Fruit fly (Drosophila melanogaster): ENCODE measurements around the gene Tsp26A.
A peak's percentile ranks its signal among the peaks of the same experiment; 100 is the strongest.

Tsp26A gene

DNA sequence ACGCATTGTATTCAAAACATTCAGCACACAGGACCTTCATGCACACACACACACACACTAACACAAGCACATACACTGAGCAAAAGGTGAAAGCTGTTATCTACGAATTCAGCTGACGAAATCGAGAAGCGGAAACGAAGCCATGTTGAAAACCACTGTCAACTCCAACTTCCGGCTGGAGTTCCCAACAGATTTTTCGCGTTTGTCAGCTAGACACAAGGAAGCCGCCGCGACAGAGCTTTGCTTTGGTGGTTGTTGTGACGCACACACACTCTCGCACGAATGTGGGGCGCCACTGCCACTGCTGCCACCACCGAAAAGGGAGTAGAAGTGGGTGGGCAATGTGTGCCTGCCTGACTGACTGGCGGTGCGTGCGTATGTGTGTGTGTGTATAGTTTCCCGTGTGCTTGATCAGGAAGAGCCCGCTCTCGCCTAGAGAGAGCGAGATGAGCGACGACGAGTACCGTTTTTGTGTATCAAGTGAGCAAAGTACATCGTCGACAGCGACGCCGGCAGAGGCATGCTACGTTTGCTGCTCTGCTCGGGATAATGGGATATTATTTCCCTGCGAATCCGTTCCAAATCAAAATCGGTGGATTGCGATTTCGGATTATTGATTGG is 2.3 kb upstream of the Tsp26A start (continued):
- no peak for TF ChIP-seq jigr1 (GFP tag; IDR thresholded peaks at IDR 0.05)
- TF ChIP-seq sens (GFP tag) = peak; percentile 81
- no peak for TF ChIP-seq ase (GFP tag; IDR thresholded peaks at IDR 0.05)
- peak; percentile 6 for TF ChIP-seq ac (GFP tag; optimal IDR thresholded peaks at IDR 0.05)
- TF ChIP-seq H2.0 (GFP tag; IDR thresholded peaks at IDR 0.05) = no peak
- TF ChIP-seq Jarid2 (GFP tag; optimal IDR thresholded peaks at IDR 0.05) = peak; percentile 60
- TF ChIP-seq CG14441 (GFP tag; IDR thresholded peaks at IDR 0.05) = 0 out of 2 replicates have a peak, but pooled peaks have one; percentile 8
- TF ChIP-seq CG17385 (GFP tag; optimal IDR thresholded peaks at IDR 0.05) = peak; percentile 64
- peak; percentile 13 for TF ChIP-seq fd102C (GFP tag; optimal IDR thresholded peaks at IDR 0.05)
- TF ChIP-seq CG1233 (GFP tag; optimal IDR thresholded peaks at IDR 0.05) = peak; percentile 73
- TF ChIP-seq fd96Cb (tag; optimal IDR thresholded peaks at IDR 0.05) = peak; percentile 10
- TF ChIP-seq MTF-1 (GFP tag; optimal IDR thresholded peaks at IDR 0.05; ENCODE audit: borderline replicate concordance) = peak; percentile 72
- peak; percentile 11 for TF ChIP-seq CG13424 (tag; optimal IDR thresholded peaks at IDR 0.05)
- no peak for TF ChIP-seq hkb (optimal IDR thresholded peaks at IDR 0.05)
- peak; percentile 71 for TF ChIP-seq hkb (GFP tag; IDR thresholded peaks at IDR 0.05)
- TF ChIP-seq CG3407 (GFP tag; optimal IDR thresholded peaks at IDR 0.05) = peak; percentile 51
- peak; percentile 66 for TF ChIP-seq CG15601 (tag; optimal IDR thresholded peaks at IDR 0.05)
- TF ChIP-seq CG7987 (GFP tag; optimal IDR thresholded peaks at IDR 0.05) = peak; percentile 66
- peak; percentile 1 for TF ChIP-seq shn (GFP tag; optimal IDR thresholded peaks at IDR 0.05)
- TF ChIP-seq twi (tag; optimal IDR thresholded peaks at IDR 0.05) = peak; percentile 19
- TF ChIP-seq CG2712 (tag; optimal IDR thresholded peaks at IDR 0.05) = peak; percentile 49
- TF ChIP-seq sr (GFP tag; IDR thresholded peaks at IDR 0.05) = 0 out of 3 replicates have a peak, but pooled peaks have one; percentile 4
- TF ChIP-seq bcd (GFP tag; optimal IDR thresholded peaks at IDR 0.05) = peak; percentile 43
- TF ChIP-seq gsb (GFP tag; IDR thresholded peaks at IDR 0.05) = peak; percentile 34; the same call in 1 of the 2 replicates
- TF ChIP-seq mirr (GFP tag; optimal IDR thresholded peaks at IDR 0.05) = peak; percentile 63
- peak; percentile 27 for TF ChIP-seq CG9797 (GFP tag; optimal IDR thresholded peaks at IDR 0.05)
- peak; percentile 57 for TF ChIP-seq gcm (GFP tag; optimal IDR thresholded peaks at IDR 0.05)
- TF ChIP-seq nerfin-1 (tag; optimal IDR thresholded peaks at IDR 0.05) = peak; percentile 72
- TF ChIP-seq CG10321 (GFP tag; IDR thresholded peaks at IDR 0.05) = no peak
- peak; percentile 73 for TF ChIP-seq CG8359 (GFP tag; optimal IDR thresholded peaks at IDR 0.05; ENCODE audit: borderline replicate concordance)
- peak; percentile 78 for TF ChIP-seq fd64A (GFP tag; optimal IDR thresholded peaks at IDR 0.05)
- TF ChIP-seq CG12391 (tag; optimal IDR thresholded peaks at IDR 0.05) = peak; percentile 41
- peak; percentile 44 for TF ChIP-seq Ets65A (GFP tag)
- no peak for TF ChIP-seq Ravus (GFP tag; IDR thresholded peaks at IDR 0.05)
- peak; percentile 75 for TF ChIP-seq Sox100B (GFP tag; optimal IDR thresholded peaks at IDR 0.05)
- peak; percentile 39 for TF ChIP-seq YL-1 (GFP tag; optimal IDR thresholded peaks at IDR 0.05)
- TF ChIP-seq Atf6 (GFP tag; IDR thresholded peaks at IDR 0.05) = 0 out of 2 replicates have a peak, but pooled peaks have one; percentile 34
- peak; percentile 79 for TF ChIP-seq Adf1 (GFP tag; IDR thresholded peaks at IDR 0.05)
- TF ChIP-seq ham (GFP tag; IDR thresholded peaks at IDR 0.05) = no peak
- peak; percentile 37; the same call in 1 of the 3 replicates for TF ChIP-seq gce (GFP tag; IDR thresholded peaks at IDR 0.05)
- TF ChIP-seq fd3F (GFP tag; optimal IDR thresholded peaks at IDR 0.05) = no peak
- peak; percentile 30; the same call in 1 of the 3 replicates for TF ChIP-seq CG17361 (GFP tag; IDR thresholded peaks at IDR 0.05)
- TF ChIP-seq CG10979 (tag; optimal IDR thresholded peaks at IDR 0.05) = peak; percentile 37
- peak; percentile 66 for TF ChIP-seq CG33557 (GFP tag; optimal IDR thresholded peaks at IDR 0.05)
- no peak for TF ChIP-seq CG9609 (GFP tag; optimal IDR thresholded peaks at IDR 0.05)
- TF ChIP-seq CG32767 (GFP tag; IDR thresholded peaks at IDR 0.05) = peak; percentile 52
- no peak for TF ChIP-seq CG11560 (tag; IDR thresholded peaks at IDR 0.05)
- TF ChIP-seq CG4404 (GFP tag; IDR thresholded peaks at IDR 0.05) = no peak
- peak; percentile 82 for TF ChIP-seq CG34376 (GFP tag; optimal IDR thresholded peaks at IDR 0.05)
- TF ChIP-seq schlank (tag; optimal IDR thresholded peaks at IDR 0.05) = peak; percentile 59
